Worm (Caenorhabditis elegans): ENCODE data around the gene str-97.

str-97 gene

DNA sequence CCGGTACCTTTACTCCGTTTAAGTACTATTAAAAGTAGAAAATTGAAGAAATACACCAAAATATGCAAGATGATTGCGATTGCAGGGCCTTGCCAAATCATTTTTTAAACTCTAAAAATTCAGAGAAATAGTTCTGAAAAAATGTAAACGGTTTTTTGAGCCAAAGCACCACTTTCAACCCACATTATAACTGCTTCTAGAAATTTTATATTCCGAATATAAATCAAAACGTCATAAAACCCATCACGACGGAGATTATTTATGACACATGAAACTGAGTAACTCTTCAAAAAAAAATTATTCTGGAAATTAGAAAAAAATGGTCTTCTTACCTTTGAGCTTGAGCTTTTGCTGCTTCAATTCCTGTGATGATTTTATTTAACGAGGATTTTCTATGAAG lies 40.8 kb downstream of the str-97 start, which contains the start of gene srxa-16:
Gene srxa-16 (minus strand): TSS at position 101 of the 400 bp plus-strand sequence.
- TF ChIP-seq nhr-237 (tag; optimal IDR thresholded peaks at IDR 0.05) (no peak), hlh-11 (tag; optimal IDR thresholded peaks at IDR 0.05) (no peak), aly-2 (tag; optimal IDR thresholded peaks at IDR 0.05) (no peak), sdz-12 (GFP tag; optimal IDR thresholded peaks at IDR 0.05) (no peak), Y105C5A.15 (GFP tag; IDR thresholded peaks at IDR 0.05) (no peak), D1046.2 (GFP tag; IDR thresholded peaks at IDR 0.05) (no peak), nhr-6 (tag; optimal IDR thresholded peaks at IDR 0.05) (no peak), fos-1 (tag; optimal IDR thresholded peaks at IDR 0.05) (no peak)

All from whole organism, L4 larva.